Worm (Caenorhabditis elegans) whole organism, L4/young adult: ENCODE results near the gene cdd-1.

Experiments
- dao-5 ChIP-seq: sonication (generic microtip); optimal IDR thresholded peaks from 2 replicates; lab custom pipeline; 2016; ENCODE audit warnings: missing genotype, missing genetic modification characterization, moderate library complexity, missing compliant biosample characterization
- him-1 ChIP-seq: sonication (generic microtip); optimal IDR thresholded peaks from 2 replicates; lab custom pipeline; 2016; ENCODE audit warnings: missing genotype, missing genetic modification reagents, missing genetic modification characterization, missing compliant biosample characterization

DNA sequence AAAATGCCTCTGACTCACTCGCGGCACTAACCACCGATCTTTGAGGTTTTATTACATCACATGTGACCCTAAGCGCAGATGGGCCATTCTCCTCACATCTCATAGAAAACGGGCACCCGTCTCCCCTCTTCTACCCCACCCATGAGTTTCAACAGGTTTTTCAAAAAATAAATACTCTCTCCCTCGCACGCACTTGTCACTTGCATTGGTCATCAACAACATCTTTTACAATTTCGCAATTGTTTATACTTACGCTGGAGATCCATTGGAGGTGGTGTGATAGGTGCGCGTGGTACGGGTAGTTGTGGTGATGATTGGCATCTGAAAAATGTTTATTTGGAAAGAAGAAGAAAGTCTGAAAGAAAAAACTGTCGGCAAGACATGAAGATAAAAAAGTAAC lies 25.0 kb upstream of the cdd-1 start, which contains the start of gene M60.4:
- no peak for TF ChIP-seq him-1
- TF ChIP-seq dao-5, result no peak
